Worm (Caenorhabditis elegans) whole organism, late embryonic: ENCODE measurements around the gene K11D12.14.

ENCODE experiments used
- C08G9.2 ChIP-seq: sonication (generic microtip); optimal IDR thresholded peaks from 2 replicates; lab custom pipeline; 2016; ENCODE audit warnings: mild to moderate bottlenecking, missing genetic modification characterization, moderate library complexity, missing compliant biosample characterization
- C38D4.7 ChIP-seq: fragments of 200-800 bp; sonication (Bioruptor generic); optimal IDR thresholded peaks from 2 replicates; lab custom pipeline; 2018; ENCODE audit warnings: mild to moderate bottlenecking, missing genetic modification characterization, moderate library complexity, missing compliant biosample characterization
- F13H6.1 ChIP-seq: sonication (generic microtip); optimal IDR thresholded peaks from 2 replicates; lab custom pipeline; 2016; ENCODE audit warnings: missing genetic modification characterization, missing compliant biosample characterization
- K02D7.2 ChIP-seq: sonication (generic microtip); optimal IDR thresholded peaks from 2 replicates; lab custom pipeline; 2017; ENCODE audit warnings: mild to moderate bottlenecking, missing genetic modification characterization, missing compliant biosample characterization
- K09A11.1 ChIP-seq: sonication (generic microtip); optimal IDR thresholded peaks from 2 replicates; lab custom pipeline; 2017; ENCODE audit warnings: antibody characterized with exemption, mild to moderate bottlenecking, missing genetic modification characterization, missing compliant biosample characterization; ENCODE audit not compliant: insufficient read depth
- Y22D7AL.16 ChIP-seq: sonication (generic microtip); optimal IDR thresholded peaks from 2 replicates; lab custom pipeline; 2016; ENCODE audit warnings: missing genetic modification characterization, missing compliant biosample characterization
- ama-1 ChIP-seq: fragments of 150-350 bp; optimal IDR thresholded peaks from 2 replicates; lab custom pipeline; 2014
- ceh-14 ChIP-seq: sonication (generic microtip); optimal IDR thresholded peaks from 2 replicates; lab custom pipeline; 2016; ENCODE audit warnings: missing genotype, missing genetic modification characterization, missing compliant biosample characterization
- ceh-2 ChIP-seq: sonication (generic microtip); optimal IDR thresholded peaks from 2 replicates; lab custom pipeline; 2016; ENCODE audit warnings: missing genotype, missing genetic modification characterization, missing compliant biosample characterization
- ceh-22 ChIP-seq: sonication (generic microtip); optimal IDR thresholded peaks from 2 replicates; lab custom pipeline; 2017; ENCODE audit warnings: missing biosample characterization, missing genetic modification characterization
- ceh-45 ChIP-seq: fragments of 200-800 bp; sonication (Bioruptor generic); IDR thresholded peaks from 2 replicates; pipeline ENCODE4 v1.3.6; 2022; ENCODE audit warnings: missing genetic modification reagents, missing genetic modification characterization, missing compliant biosample characterization
- ceh-48 ChIP-seq: sonication (generic microtip); optimal IDR thresholded peaks from 2 replicates; lab custom pipeline; 2016; ENCODE audit warnings: missing genetic modification characterization, inconsistent platforms, missing compliant biosample characterization
- che-1 ChIP-seq: sonication (generic microtip); optimal IDR thresholded peaks from 2 replicates; lab custom pipeline; 2016; ENCODE audit warnings: mild to moderate bottlenecking, missing genetic modification characterization, missing compliant biosample characterization
- dmd-4 ChIP-seq: sonication (generic microtip); optimal IDR thresholded peaks from 2 replicates; lab custom pipeline; 2016; ENCODE audit warnings: borderline replicate concordance, missing genetic modification characterization, missing compliant biosample characterization
- elt-2 ChIP-seq: sonication (generic microtip); optimal IDR thresholded peaks from 2 replicates; lab custom pipeline; 2016; ENCODE audit warnings: missing genetic modification reagents, missing genetic modification characterization, missing compliant biosample characterization
- eyg-1 ChIP-seq: sonication (generic microtip); optimal IDR thresholded peaks from 2 replicates; lab custom pipeline; 2016; ENCODE audit warnings: missing genotype, missing genetic modification characterization, missing compliant biosample characterization
- fkh-10 ChIP-seq: fragments of 150-350 bp; optimal IDR thresholded peaks from 2 replicates; lab custom pipeline; 2014; ENCODE audit warnings: missing biosample characterization, missing genetic modification reagents, missing genetic modification characterization
- hlh-13 ChIP-seq: fragments of 200-800 bp; sonication (Bioruptor generic); optimal IDR thresholded peaks from 2 replicates; lab custom pipeline; 2018; ENCODE audit warnings: mild to moderate bottlenecking, missing genetic modification characterization, missing compliant biosample characterization
- hlh-8 ChIP-seq: sonication (generic microtip); optimal IDR thresholded peaks from 2 replicates; lab custom pipeline; 2016; ENCODE audit warnings: missing genotype, missing genetic modification characterization, missing compliant biosample characterization
- lim-6 ChIP-seq: sonication (generic microtip); optimal IDR thresholded peaks from 2 replicates; lab custom pipeline; 2016; ENCODE audit warnings: missing genetic modification characterization, missing compliant biosample characterization
- mec-3 ChIP-seq: sonication (generic microtip); optimal IDR thresholded peaks from 2 replicates; lab custom pipeline; 2016; ENCODE audit warnings: borderline replicate concordance, missing genetic modification characterization, missing compliant biosample characterization
- nhr-11 ChIP-seq: fragments of 150-350 bp; optimal IDR thresholded peaks from 2 replicates; lab custom pipeline; 2014; ENCODE audit warnings: missing biosample characterization, missing genetic modification characterization
- npax-4 ChIP-seq: sonication (generic microtip); optimal IDR thresholded peaks from 2 replicates; lab custom pipeline; 2016; ENCODE audit warnings: missing genetic modification characterization, missing compliant biosample characterization
- pha-2 ChIP-seq: sonication (generic microtip); optimal IDR thresholded peaks from 2 replicates; lab custom pipeline; 2017; ENCODE audit warnings: mild to moderate bottlenecking, missing genetic modification characterization, missing compliant biosample characterization
- pqm-1 ChIP-seq: sonication (generic microtip); optimal IDR thresholded peaks from 2 replicates; lab custom pipeline; 2016; ENCODE audit warnings: missing genetic modification characterization, missing compliant biosample characterization
- pros-1 ChIP-seq: fragments of 150-350 bp; optimal IDR thresholded peaks from 2 replicates; lab custom pipeline; 2014; ENCODE audit warnings: missing biosample characterization, missing genetic modification reagents, missing genetic modification characterization
- ref-2 ChIP-seq: sonication (generic microtip); optimal IDR thresholded peaks from 2 replicates; lab custom pipeline; 2016; ENCODE audit warnings: missing genetic modification characterization, missing compliant biosample characterization
- sox-4 ChIP-seq: sonication (generic microtip); optimal IDR thresholded peaks from 2 replicates; lab custom pipeline; 2017; ENCODE audit warnings: mild to moderate bottlenecking, missing genetic modification characterization, inconsistent platforms, missing compliant biosample characterization
- tbx-7 ChIP-seq: sonication (generic microtip); optimal IDR thresholded peaks from 2 replicates; lab custom pipeline; 2016; ENCODE audit warnings: missing genotype, missing genetic modification characterization, missing compliant biosample characterization
- ttx-3 ChIP-seq: sonication (generic microtip); optimal IDR thresholded peaks from 2 replicates; lab custom pipeline; 2016; ENCODE audit warnings: missing genetic modification reagents, missing genetic modification characterization, missing compliant biosample characterization
- unc-3 ChIP-seq, 2 experiments: fragments of 200-800 bp in 1 of 2; sonication (Bioruptor generic) in 1 of 2; sonication (generic microtip) in 1 of 2; conservative IDR thresholded peaks in 1 of 2; optimal IDR thresholded peaks in 1 of 2; 2 replicates each; pipeline versions ENCODE4 v1.3.6 to Lab custom; 2016 to 2022; ENCODE audit warnings: missing compliant biosample characterization in 2 of 2, missing genetic modification characterization in 2 of 2, missing genetic modification reagents in 1 of 2
- unc-42 ChIP-seq: sonication (generic microtip); optimal IDR thresholded peaks from 2 replicates; lab custom pipeline; 2016; ENCODE audit warnings: missing genotype, missing genetic modification characterization, missing compliant biosample characterization
- unc-55 ChIP-seq: sonication (generic microtip); optimal IDR thresholded peaks from 2 replicates; lab custom pipeline; 2017; ENCODE audit warnings: missing biosample characterization, missing genetic modification reagents, missing genetic modification characterization
- zip-5 ChIP-seq: sonication (generic microtip); optimal IDR thresholded peaks from 2 replicates; lab custom pipeline; 2016; ENCODE audit warnings: missing genetic modification characterization, missing compliant biosample characterization
- ztf-16 ChIP-seq: sonication (generic microtip); optimal IDR thresholded peaks from 2 replicates; lab custom pipeline; 2017; ENCODE audit warnings: missing genetic modification characterization, missing compliant biosample characterization

Gene K11D12.14

ce11 chrV:5084957-5085465 is 35.6 kb downstream of the K11D12.14 start, which contains the start of gene Y58A7A.4:
TSS of gene Y58A7A.4 (minus strand) at chrV:5085007.
- TF ChIP-seq C38D4.7 (GFP tag; lab: Kevin White, UChicago): no peak
- TF ChIP-seq pha-2 (tag; lab: Kevin White, UChicago): no peak
- no peak for TF ChIP-seq pqm-1
- no peak for TF ChIP-seq unc-3 (GFP tag; conservative IDR thresholded peaks at IDR 0.05; lab: Robert Waterston, UW)
- TF ChIP-seq unc-3 (tag; optimal IDR thresholded peaks at IDR 0.05; lab: Kevin White, UChicago): no peak
- no peak for TF ChIP-seq pros-1 (tag; lab: Kevin White, UChicago)
- no peak for TF ChIP-seq C08G9.2
- no peak for TF ChIP-seq hlh-13 (GFP tag; lab: Kevin White, UChicago)
- no peak for TF ChIP-seq dmd-4 (tag; lab: Kevin White, UChicago)
- no peak for TF ChIP-seq ceh-2
- TF ChIP-seq F13H6.1 (tag; lab: Kevin White, UChicago): no peak
- no peak for TF ChIP-seq Y22D7AL.16 (tag; lab: Kevin White, UChicago)
- no peak for TF ChIP-seq ceh-14 (tag; lab: Kevin White, UChicago)
- no peak for TF ChIP-seq fkh-10 (GFP tag; lab: Kevin White, UChicago)

- TF ChIP-seq tbx-7 (tag; lab: Kevin White, UChicago) (no peak), ama-1 (lab: Kevin White, UChicago) (no peak), nhr-11 (no peak), elt-2 (no peak), mec-3 (tag; lab: Kevin White, UChicago) (no peak), ztf-16 (tag; lab: Kevin White, UChicago) (no peak), ttx-3 (tag; lab: Kevin White, UChicago) (no peak), K09A11.1 (tag; lab: Kevin White, UChicago) (no peak), unc-55 (no peak), unc-3 (GFP tag; conservative IDR thresholded peaks at IDR 0.05; lab: Robert Waterston, UW) (no peak), unc-3 (tag; optimal IDR thresholded peaks at IDR 0.05; lab: Kevin White, UChicago) (no peak), lim-6 (no peak), hlh-8 (tag; lab: Kevin White, UChicago) (no peak), ceh-22 (tag; lab: Kevin White, UChicago) (no peak), npax-4 (no peak), K02D7.2 (tag; lab: Kevin White, UChicago) (no peak)
These were observed 37.5 kb downstream of the K11D12.14 start, which contains the start of gene Y58A7A.5 for ce11 chrV:5086919-5087404. TSS of gene Y58A7A.5 (minus strand) at chrV:5086969.

- TF ChIP-seq ttx-3 (tag; lab: Kevin White, UChicago) (no peak), unc-42 (tag; lab: Kevin White, UChicago) (peak; percentile 55)
- TF ChIP-seq, all 69 proteins: peak for 1
These were observed 38.9 kb downstream of the K11D12.14 start for ce11 chrV:5088311-5088710.

ce11 chrV:5089497-5090134 is 40.2 kb downstream of the K11D12.14 start, which contains the start of gene glb-32:
TSS of gene glb-32 (minus strand) at chrV:5089547.
- TF ChIP-seq ref-2 (no peak), zip-5 (tag; lab: Kevin White, UChicago) (no peak), ama-1 (lab: Kevin White, UChicago) (no peak), sox-4 (no peak), ceh-48 (tag; lab: Kevin White, UChicago) (no peak), ceh-45 (GFP tag; lab: Robert Waterston, UW) (no peak), pha-2 (tag; lab: Kevin White, UChicago) (no peak)

- peak; percentile 1 for TF ChIP-seq unc-42 (tag; lab: Kevin White, UChicago)
- no peak for TF ChIP-seq che-1 (tag; lab: Kevin White, UChicago)
- no peak for TF ChIP-seq eyg-1 (tag; lab: Kevin White, UChicago)
These were observed 41.0 kb downstream of the K11D12.14 start for ce11 chrV:5090386-5090785.
